Worm (Caenorhabditis elegans) whole organism, L3 larva: ENCODE data around the gene prmt-9.

Experiments used
- elt-3 ChIP-seq, 3 experiments: fragments of 150-350 bp in 1 of 3; sonication (generic microtip) in 2 of 3; optimal IDR thresholded peaks; 2 replicates in 2 of 3; 4 replicates in 1 of 3; lab custom pipeline; 2014 to 2017; ENCODE audit warnings: missing biosample characterization in 3 of 3, missing genetic modification characterization in 3 of 3
- fkh-2 ChIP-seq: fragments of 150-350 bp; optimal IDR thresholded peaks from 2 replicates; lab custom pipeline; 2014; ENCODE audit warnings: missing biosample characterization, missing genetic modification reagents, missing genetic modification characterization

DNA sequence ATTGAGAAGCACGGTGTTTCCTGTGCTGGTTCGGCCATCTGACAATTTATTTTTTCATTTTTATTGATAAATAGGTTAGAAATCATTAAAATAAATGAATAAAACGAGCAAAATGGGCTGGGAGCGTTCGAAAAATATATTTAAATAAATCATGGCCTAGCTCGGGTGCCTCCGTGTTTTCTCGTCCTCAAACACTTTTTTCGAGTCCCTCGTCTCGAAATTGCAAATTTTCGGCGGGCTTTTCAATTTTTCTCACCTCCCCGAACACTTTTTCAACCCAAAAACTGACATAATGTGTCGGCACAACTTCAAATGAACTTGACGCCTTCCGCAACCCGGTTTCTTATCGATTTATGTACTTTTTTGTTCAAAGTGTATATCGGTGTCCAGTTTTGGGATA, at the start of gene prmt-9:
- TF ChIP-seq elt-3 (tag; optimal IDR thresholded peaks at IDR 0.05; lab: Kevin White, UChicago): no peak
- no peak for TF ChIP-seq fkh-2 (tag; lab: Kevin White, UChicago)
